Fruit fly (Drosophila melanogaster) whole organism, prepupa: ENCODE data around the gene Acp36DE.

Experiments used
- Blimp-1 ChIP-seq: fragments of 200-800 bp; sonication (Bioruptor generic); optimal IDR thresholded peaks from 3 replicates; lab custom pipeline; 2017; ENCODE audit warnings: missing biosample characterization, missing genetic modification characterization, mild to moderate bottlenecking, moderate library complexity, missing genetic modification reagents
- CG10669 ChIP-seq: fragments of 200-800 bp; sonication (Bioruptor generic); optimal IDR thresholded peaks from 3 replicates; lab custom pipeline; 2018; ENCODE audit warnings: missing biosample characterization, mild to moderate bottlenecking, missing genetic modification characterization, moderate library complexity
- CG11294 ChIP-seq: fragments of 200-800 bp; sonication (Bioruptor generic); IDR thresholded peaks from 2 replicates; pipeline ENCODE4 v1.3.6; 2022; ENCODE audit warnings: missing biosample characterization, missing genetic modification characterization
- CG11762 ChIP-seq: fragments of 200-800 bp; sonication (Bioruptor generic); optimal IDR thresholded peaks from 3 replicates; lab custom pipeline; 2016; ENCODE audit warnings: missing biosample characterization, missing genetic modification characterization; ENCODE audit not compliant: insufficient read depth
- CG15336 ChIP-seq: fragments of 200-800 bp; sonication (Bioruptor generic); IDR thresholded peaks from 2 replicates; pipeline ENCODE4 v1.3.6; 2022; ENCODE audit warnings: missing biosample characterization, missing genetic modification characterization
- CG1621 ChIP-seq: fragments of 200-800 bp; sonication (Bioruptor generic); optimal IDR thresholded peaks from 3 replicates; lab custom pipeline; 2018; ENCODE audit warnings: missing biosample characterization, mild to moderate bottlenecking, missing genetic modification characterization
- CG31627 ChIP-seq: fragments of 200-800 bp; sonication (Bioruptor generic); optimal IDR thresholded peaks from 3 replicates; lab custom pipeline; 2016; ENCODE audit warnings: missing biosample characterization, missing genetic modification characterization
- CG32006 ChIP-seq: fragments of 200-800 bp; sonication (Bioruptor generic); optimal IDR thresholded peaks from 3 replicates; lab custom pipeline; 2017; ENCODE audit warnings: missing biosample characterization, mild to moderate bottlenecking, missing genetic modification characterization
- CG6276 ChIP-seq: fragments of 200-800 bp; sonication (Bioruptor generic); optimal IDR thresholded peaks from 2 replicates; lab custom pipeline; 2017; ENCODE audit warnings: missing biosample characterization, mild to moderate bottlenecking, missing genetic modification characterization
- CG6792 ChIP-seq: fragments of 200-800 bp; sonication (Bioruptor generic); optimal IDR thresholded peaks from 3 replicates; lab custom pipeline; 2016; ENCODE audit warnings: missing biosample characterization, missing genetic modification characterization
- CG6854 ChIP-seq: fragments of 200-800 bp; sonication (Bioruptor generic); optimal IDR thresholded peaks from 2 replicates; lab custom pipeline; 2017; ENCODE audit warnings: missing biosample characterization, mild to moderate bottlenecking, missing genetic modification characterization
- CG7368 ChIP-seq: fragments of 200-800 bp; sonication (Bioruptor generic); optimal IDR thresholded peaks from 3 replicates; lab custom pipeline; 2016; ENCODE audit warnings: missing biosample characterization, missing genetic modification characterization
- CG8119 ChIP-seq: fragments of 200-800 bp; sonication (Bioruptor generic); IDR thresholded peaks from 3 replicates; pipeline ENCODE4 v1.3.6; 2022; ENCODE audit warnings: missing biosample characterization, missing genetic modification characterization
- CG8319 ChIP-seq: fragments of 200-800 bp; sonication (Bioruptor generic); optimal IDR thresholded peaks from 3 replicates; lab custom pipeline; 2016; ENCODE audit warnings: missing biosample characterization, missing genetic modification characterization
- CG8632 ChIP-seq: fragments of 200-800 bp; sonication (Bioruptor generic); optimal IDR thresholded peaks from 3 replicates; lab custom pipeline; 2016; ENCODE audit warnings: missing biosample characterization, missing genetic modification characterization
- CG9139 ChIP-seq: fragments of 200-800 bp; sonication (Bioruptor generic); optimal IDR thresholded peaks from 3 replicates; lab custom pipeline; 2017; ENCODE audit warnings: missing biosample characterization, mild to moderate bottlenecking, missing genetic modification characterization
- Eip75B ChIP-seq: fragments of 200-800 bp; sonication (Bioruptor generic); optimal IDR thresholded peaks from 3 replicates; lab custom pipeline; 2016; ENCODE audit warnings: missing biosample characterization, missing genetic modification characterization
- Eip78C ChIP-seq: fragments of 200-800 bp; sonication (Bioruptor generic); peaks from one replicate; lab custom pipeline; 2016; ENCODE audit warnings: missing biosample characterization, missing genetic modification characterization
- Eip93F ChIP-seq: fragments of 200-800 bp; sonication (Bioruptor generic); optimal IDR thresholded peaks from 2 replicates; lab custom pipeline; 2016; ENCODE audit warnings: missing biosample characterization, mild to moderate bottlenecking, missing genetic modification characterization
- Ets21C ChIP-seq: fragments of 200-800 bp; sonication (Bioruptor generic); optimal IDR thresholded peaks from 3 replicates; lab custom pipeline; 2016; ENCODE audit warnings: missing biosample characterization, missing genetic modification characterization
- Ets96B ChIP-seq: fragments of 200-800 bp; optimal IDR thresholded peaks from 2 replicates; lab custom pipeline; 2019; ENCODE audit warnings: missing biosample characterization, mild to moderate bottlenecking, missing genetic modification characterization, moderate library complexity
- Hr38 ChIP-seq: sonication (Bioruptor generic); optimal IDR thresholded peaks from 2 replicates; lab custom pipeline; 2016; ENCODE audit warnings: missing biosample characterization, missing genetic modification characterization
- Hr39 ChIP-seq: fragments of 200-800 bp; sonication (Bioruptor generic); optimal IDR thresholded peaks from 2 replicates; lab custom pipeline; 2016; ENCODE audit warnings: missing biosample characterization, missing genetic modification characterization
- Hr4 ChIP-seq: fragments of 200-800 bp; sonication (Bioruptor generic); optimal IDR thresholded peaks from 3 replicates; lab custom pipeline; 2016; ENCODE audit warnings: missing biosample characterization, missing genetic modification characterization
- Lpt ChIP-seq: fragments of 200-800 bp; sonication (Bioruptor generic); optimal IDR thresholded peaks from 3 replicates; lab custom pipeline; 2016; ENCODE audit warnings: missing biosample characterization, missing genetic modification characterization
- Met ChIP-seq: fragments of 200-800 bp; sonication (Bioruptor generic); optimal IDR thresholded peaks from 3 replicates; lab custom pipeline; 2016; ENCODE audit warnings: missing biosample characterization, missing genetic modification characterization
- OdsH ChIP-seq: fragments of 200-800 bp; sonication (Bioruptor generic); optimal IDR thresholded peaks from 3 replicates; lab custom pipeline; 2016; ENCODE audit warnings: missing biosample characterization, missing genetic modification characterization
- Sox102F ChIP-seq: fragments of 200-800 bp; sonication (Bioruptor generic); optimal IDR thresholded peaks from 2 replicates; lab custom pipeline; 2016; ENCODE audit warnings: missing biosample characterization, mild to moderate bottlenecking, missing genetic modification characterization
- Sox14 ChIP-seq: fragments of 200-800 bp; sonication (Bioruptor generic); optimal IDR thresholded peaks from 3 replicates; lab custom pipeline; 2016; ENCODE audit warnings: missing biosample characterization, missing genetic modification characterization
- Sox15 ChIP-seq: fragments of 200-800 bp; sonication (Bioruptor generic); optimal IDR thresholded peaks from 3 replicates; lab custom pipeline; 2016; ENCODE audit warnings: missing biosample characterization, missing genetic modification characterization
- achi ChIP-seq: fragments of 200-800 bp; sonication (Bioruptor generic); optimal IDR thresholded peaks from 3 replicates; lab custom pipeline; 2016; ENCODE audit warnings: missing biosample characterization, missing genetic modification characterization
- acj6 ChIP-seq: fragments of 200-800 bp; sonication (Bioruptor generic); optimal IDR thresholded peaks from 3 replicates; lab custom pipeline; 2016; ENCODE audit warnings: missing biosample characterization, missing genetic modification characterization
- cyc ChIP-seq: fragments of 200-800 bp; sonication (Bioruptor generic); optimal IDR thresholded peaks from 3 replicates; lab custom pipeline; 2016; ENCODE audit warnings: missing biosample characterization, missing genetic modification characterization
- eg ChIP-seq: fragments of 200-800 bp; sonication (Bioruptor generic); IDR thresholded peaks from 3 replicates; pipeline ENCODE4 v1.3.6; 2022; ENCODE audit warnings: missing biosample characterization, missing genetic modification characterization
- esn ChIP-seq: fragments of 200-800 bp; sonication (Bioruptor generic); optimal IDR thresholded peaks from 2 replicates; lab custom pipeline; 2016; ENCODE audit warnings: missing biosample characterization, mild to moderate bottlenecking, missing genetic modification characterization, moderate library complexity
- fd85E ChIP-seq: fragments of 200-800 bp; sonication (Bioruptor generic); optimal IDR thresholded peaks from 3 replicates; lab custom pipeline; 2016; ENCODE audit warnings: missing biosample characterization, missing genetic modification characterization
- fkh ChIP-seq: fragments of 200-800 bp; sonication (Bioruptor generic); optimal IDR thresholded peaks from 3 replicates; lab custom pipeline; 2017; ENCODE audit warnings: missing biosample characterization, mild to moderate bottlenecking, missing genetic modification characterization, moderate library complexity
- lz ChIP-seq: fragments of 200-800 bp; sonication (Bioruptor generic); optimal IDR thresholded peaks from 3 replicates; lab custom pipeline; 2016; ENCODE audit warnings: missing biosample characterization, missing genetic modification characterization
- pdm3 ChIP-seq: fragments of 200-800 bp; sonication (Bioruptor generic); optimal IDR thresholded peaks from 3 replicates; lab custom pipeline; 2016; ENCODE audit warnings: missing biosample characterization, missing genetic modification characterization
- salr ChIP-seq, 2 experiments: fragments of 200-800 bp; sonication (Bioruptor generic); optimal IDR thresholded peaks; 3 replicates each; lab custom pipeline; 2016 to 2018; ENCODE audit warnings: missing biosample characterization in 2 of 2, missing genetic modification characterization in 2 of 2, mild to moderate bottlenecking in 1 of 2
- spab ChIP-seq: fragments of 200-800 bp; sonication (Bioruptor generic); optimal IDR thresholded peaks from 2 replicates; lab custom pipeline; 2017; ENCODE audit warnings: missing biosample characterization, mild to moderate bottlenecking, missing genetic modification characterization, missing genetic modification reagents
- ss ChIP-seq, 2 experiments: fragments of 200-800 bp; sonication (Bioruptor generic); optimal IDR thresholded peaks; 2 replicates in 1 of 2; 3 replicates in 1 of 2; lab custom pipeline; 2017 to 2018; ENCODE audit warnings: mild to moderate bottlenecking in 2 of 2, missing biosample characterization in 2 of 2, missing genetic modification characterization in 2 of 2, moderate library complexity in 1 of 2
- svp ChIP-seq: fragments of 200-800 bp; sonication (Bioruptor generic); peaks from one replicate; lab custom pipeline; 2016; ENCODE audit warnings: missing biosample characterization, missing genetic modification characterization
- topi ChIP-seq: fragments of 200-800 bp; sonication (Bioruptor generic); optimal IDR thresholded peaks from 3 replicates; lab custom pipeline; 2016; ENCODE audit warnings: missing biosample characterization, missing genetic modification characterization
- vri ChIP-seq: fragments of 200-800 bp; sonication (Bioruptor generic); optimal IDR thresholded peaks from 3 replicates; lab custom pipeline; 2016; ENCODE audit warnings: missing biosample characterization, mild to moderate bottlenecking, missing genetic modification characterization

Acp36DE gene

DNA sequence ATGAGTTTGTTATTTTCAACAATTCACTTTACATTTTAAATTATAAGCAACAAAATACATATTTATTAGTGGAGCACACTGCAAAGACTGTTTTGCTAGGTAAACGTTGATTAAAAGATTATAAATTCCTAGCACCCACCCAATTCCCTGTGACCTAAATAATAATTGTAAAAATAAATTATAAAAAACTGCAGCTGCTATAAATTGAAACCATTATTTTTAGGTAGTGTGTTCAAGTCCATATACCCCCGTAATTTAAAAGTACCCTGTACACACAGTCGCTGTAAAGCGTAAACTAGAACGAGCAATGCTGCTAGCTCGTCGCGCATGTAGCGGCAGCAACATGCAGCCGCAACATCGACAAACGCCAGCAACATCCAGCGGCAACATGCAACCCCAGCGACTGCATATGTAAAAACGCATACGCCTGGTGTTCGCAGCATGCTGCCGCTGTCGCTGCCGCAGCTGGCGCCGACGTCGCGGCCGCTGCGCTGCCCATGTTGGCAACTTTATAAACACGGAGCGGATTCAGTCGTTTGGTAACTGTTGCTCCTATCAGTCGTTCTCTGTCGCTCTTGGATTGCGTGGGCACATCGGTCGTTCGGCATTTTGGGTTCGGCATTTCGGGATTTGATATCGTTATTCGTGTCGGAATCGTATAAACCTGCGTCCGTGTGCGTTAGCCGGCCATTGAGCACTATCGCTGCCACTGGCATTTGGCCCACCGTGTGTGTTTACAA is 39.1 kb downstream of the Acp36DE start, which contains the start of gene Fas3 (continued):
- TF ChIP-seq acj6 (GFP tag; lab: Kevin White, UChicago) (peak; percentile 15), fkh (GFP tag; lab: Kevin White, UChicago) (peak; percentile 44), Blimp-1 (GFP tag; lab: Kevin White, UChicago) (no peak)

DNA sequence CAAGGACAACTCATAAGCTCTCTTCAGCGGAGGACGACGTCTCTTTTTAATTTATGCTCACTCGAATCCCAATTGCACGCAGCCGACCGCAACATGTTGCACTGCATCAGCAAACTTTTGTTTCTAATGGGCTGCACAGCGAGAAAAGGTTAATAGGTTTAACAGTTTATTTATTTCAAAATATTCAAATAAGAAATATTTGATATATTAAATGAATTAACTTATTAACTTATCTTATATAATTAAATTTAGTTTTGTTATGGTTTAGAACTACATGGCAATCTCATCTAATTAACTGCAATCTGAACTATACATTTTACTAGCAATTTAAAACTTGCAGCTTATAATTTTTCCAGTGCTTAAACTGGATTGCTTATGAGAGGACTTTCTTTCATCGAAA is 43.4 kb downstream of the Acp36DE start:
- TF ChIP-seq CG6792: no peak
- TF ChIP-seq CG8632 (GFP tag; lab: Kevin White, UChicago): no peak
- no peak for TF ChIP-seq ss (GFP tag; optimal IDR thresholded peaks at IDR 0.05; lab: Kevin White, UChicago)
- TF ChIP-seq Ets21C: no peak
- no peak for TF ChIP-seq Met (GFP tag; lab: Kevin White, UChicago)
- no peak for TF ChIP-seq spab (GFP tag; lab: Kevin White, UChicago)
- no peak for TF ChIP-seq CG8319
- TF ChIP-seq pdm3 (GFP tag; lab: Kevin White, UChicago): no peak
- TF ChIP-seq CG11762 (GFP tag; lab: Kevin White, UChicago): no peak
- TF ChIP-seq CG9139 (GFP tag; lab: Kevin White, UChicago): no peak
- TF ChIP-seq Sox102F: no peak
- no peak for TF ChIP-seq esn (GFP tag; lab: Kevin White, UChicago)
- TF ChIP-seq topi (GFP tag; lab: Kevin White, UChicago): no peak
- no peak for TF ChIP-seq Eip93F (GFP tag; lab: Kevin White, UChicago)
- TF ChIP-seq Lpt (GFP tag; lab: Kevin White, UChicago): no peak
- TF ChIP-seq CG6276: peak; percentile 8
- no peak for TF ChIP-seq CG11294 (GFP tag; lab: Robert Waterston, UW)
- no peak for TF ChIP-seq CG31627 (GFP tag; lab: Kevin White, UChicago)
- 0 out of 3 replicates have a peak, but pooled peaks have one; percentile 33 for TF ChIP-seq eg (GFP tag; lab: Robert Waterston, UW)
- TF ChIP-seq Sox14 (GFP tag; lab: Kevin White, UChicago): no peak
- TF ChIP-seq lz (GFP tag; lab: Kevin White, UChicago): no peak
- no peak for TF ChIP-seq svp
- no peak for TF ChIP-seq Sox15
- TF ChIP-seq Eip78C (GFP tag; lab: Kevin White, UChicago): no peak
- TF ChIP-seq Blimp-1 (GFP tag; lab: Kevin White, UChicago): no peak
- no peak for TF ChIP-seq fd85E (GFP tag; lab: Kevin White, UChicago)
- TF ChIP-seq CG8119 (GFP tag; lab: Robert Waterston, UW): peak; percentile 35; the same call in 1 of the 3 replicates
- TF ChIP-seq Ets96B (tag; lab: Kevin White, UChicago): no peak
- no peak for TF ChIP-seq salr (GFP tag; optimal IDR thresholded peaks at IDR 0.05; lab: Kevin White, UChicago)
- TF ChIP-seq Hr39: no peak
- no peak for TF ChIP-seq Eip75B (GFP tag; lab: Kevin White, UChicago)
- peak; percentile 52 for TF ChIP-seq CG15336
- TF ChIP-seq acj6 (GFP tag; lab: Kevin White, UChicago): no peak
- no peak for TF ChIP-seq CG6854 (GFP tag; lab: Kevin White, UChicago)
- TF ChIP-seq cyc (GFP tag; lab: Kevin White, UChicago): no peak
- TF ChIP-seq vri (GFP tag; lab: Kevin White, UChicago): no peak
- no peak for TF ChIP-seq CG10669
- TF ChIP-seq CG32006: peak; percentile 43
- no peak for TF ChIP-seq CG1621 (tag; lab: Kevin White, UChicago)
- no peak for TF ChIP-seq achi (GFP tag; lab: Kevin White, UChicago)
- TF ChIP-seq OdsH: no peak
- peak; percentile 2 for TF ChIP-seq Hr4 (GFP tag; lab: Kevin White, UChicago)
- no peak for TF ChIP-seq CG7368 (GFP tag; lab: Kevin White, UChicago)
- TF ChIP-seq Hr38 (GFP tag; lab: Kevin White, UChicago): no peak
